Worm (Caenorhabditis elegans) whole organism, mixed stage, embryonic: Measurements from ENCODE around the gene C07B5.8.

Experiments
- M03D4.4 ChIP-seq: sonication (generic microtip); optimal IDR thresholded peaks from 2 replicates; lab custom pipeline; 2017; ENCODE audit warnings: mild to moderate bottlenecking, missing genetic modification characterization, missing compliant biosample characterization
- bed-3 ChIP-seq: fragments of 200-800 bp; sonication (Bioruptor generic); optimal IDR thresholded peaks from 3 replicates; lab custom pipeline; 2018; ENCODE audit warnings: mild to moderate bottlenecking, missing genetic modification characterization, moderate library complexity, missing compliant biosample characterization
- blmp-1 ChIP-seq: fragments of 150-350 bp; optimal IDR thresholded peaks from 2 replicates; lab custom pipeline; 2014; ENCODE audit warnings: missing biosample characterization, missing genetic modification characterization
- ceh-39 ChIP-seq: fragments of 150-350 bp; optimal IDR thresholded peaks from 2 replicates; lab custom pipeline; 2014; ENCODE audit warnings: missing biosample characterization, missing genetic modification characterization
- ceh-43 ChIP-seq: fragments of 200-800 bp; sonication (Bioruptor generic); optimal IDR thresholded peaks from 2 replicates; lab custom pipeline; 2018; ENCODE audit warnings: mild to moderate bottlenecking, missing genetic modification characterization, moderate library complexity, missing compliant biosample characterization
- ceh-83 ChIP-seq: fragments of 200-800 bp; sonication (Bioruptor generic); optimal IDR thresholded peaks from 2 replicates; lab custom pipeline; 2018; ENCODE audit warnings: mild to moderate bottlenecking, missing genetic modification characterization, missing compliant biosample characterization
- ces-1 ChIP-seq: fragments of 150-350 bp; optimal IDR thresholded peaks from 2 replicates; lab custom pipeline; 2014; ENCODE audit warnings: missing biosample characterization, missing genetic modification reagents, missing genetic modification characterization
- cnd-1 ChIP-seq: fragments of 200-800 bp; sonication (Bioruptor generic); optimal IDR thresholded peaks from 2 replicates; lab custom pipeline; 2018; ENCODE audit warnings: mild to moderate bottlenecking, missing genetic modification characterization, missing compliant biosample characterization
- elt-1 ChIP-seq: sonication (generic microtip); optimal IDR thresholded peaks from 2 replicates; lab custom pipeline; 2017; ENCODE audit warnings: missing genetic modification characterization, mild to moderate bottlenecking, missing compliant biosample characterization, antibody characterized with exemption, moderate library complexity, borderline replicate concordance; ENCODE audit not compliant: insufficient read depth
- flh-1 ChIP-seq: fragments of 200-800 bp; sonication (Bioruptor generic); optimal IDR thresholded peaks from 2 replicates; lab custom pipeline; 2018; ENCODE audit warnings: mild to moderate bottlenecking, missing genetic modification characterization, moderate library complexity, missing compliant biosample characterization
- ham-2 ChIP-seq: fragments of 200-800 bp; sonication (Bioruptor generic); optimal IDR thresholded peaks from 2 replicates; lab custom pipeline; 2018; ENCODE audit warnings: mild to moderate bottlenecking, missing genetic modification characterization, missing compliant biosample characterization
- hlh-1 ChIP-seq: fragments of 150-350 bp; optimal IDR thresholded peaks from 2 replicates; lab custom pipeline; 2014; ENCODE audit warnings: missing biosample characterization, missing genetic modification reagents, missing genetic modification characterization
- lin-13 ChIP-seq: fragments of 150-350 bp; optimal IDR thresholded peaks from 2 replicates; lab custom pipeline; 2014; ENCODE audit warnings: missing biosample characterization, missing genetic modification characterization
- lsy-2 ChIP-seq: fragments of 150-350 bp; optimal IDR thresholded peaks from 2 replicates; lab custom pipeline; 2014; ENCODE audit warnings: missing biosample characterization, missing genetic modification characterization
- mab-5 ChIP-seq: fragments of 150-350 bp; optimal IDR thresholded peaks from 2 replicates; lab custom pipeline; 2014; ENCODE audit warnings: missing biosample characterization, missing genetic modification characterization
- mep-1 ChIP-seq: fragments of 150-350 bp; optimal IDR thresholded peaks from 2 replicates; lab custom pipeline; 2017; ENCODE audit warnings: missing biosample characterization, missing genetic modification reagents, missing genetic modification characterization, inconsistent platforms
- mls-2 ChIP-seq: sonication (generic microtip); optimal IDR thresholded peaks from 2 replicates; lab custom pipeline; 2016; ENCODE audit warnings: mild to moderate bottlenecking, missing genetic modification characterization, moderate library complexity, missing compliant biosample characterization
- nhr-12 ChIP-seq: fragments of 150-350 bp; optimal IDR thresholded peaks from 2 replicates; lab custom pipeline; 2014; ENCODE audit warnings: missing biosample characterization, missing genetic modification characterization
- nhr-2 ChIP-seq: fragments of 150-350 bp; optimal IDR thresholded peaks from 2 replicates; lab custom pipeline; 2014; ENCODE audit warnings: missing biosample characterization, missing genetic modification characterization
- nhr-28 ChIP-seq: fragments of 150-350 bp; optimal IDR thresholded peaks from 2 replicates; lab custom pipeline; 2014; ENCODE audit warnings: missing biosample characterization, missing genetic modification characterization
- pha-4 ChIP-seq: fragments of 150-350 bp; optimal IDR thresholded peaks from 2 replicates; lab custom pipeline; 2018; ENCODE audit warnings: missing biosample characterization, missing genetic modification reagents, missing genetic modification characterization
- snpc-4 ChIP-seq: fragments of 150-350 bp; optimal IDR thresholded peaks from 2 replicates; lab custom pipeline; 2014; ENCODE audit warnings: missing biosample characterization, missing genetic modification characterization
- sptf-1 ChIP-seq: sonication (generic microtip); optimal IDR thresholded peaks from 2 replicates; lab custom pipeline; 2017; ENCODE audit warnings: mild to moderate bottlenecking, missing genetic modification characterization, moderate library complexity, missing compliant biosample characterization
- unc-39 ChIP-seq: fragments of 150-350 bp; optimal IDR thresholded peaks from 2 replicates; lab custom pipeline; 2014; ENCODE audit warnings: missing biosample characterization, missing genetic modification characterization
- zip-8 ChIP-seq: fragments of 150-350 bp; optimal IDR thresholded peaks from 2 replicates; lab custom pipeline; 2014; ENCODE audit warnings: missing biosample characterization, missing genetic modification characterization
- ztf-11 ChIP-seq: fragments of 150-350 bp; optimal IDR thresholded peaks from 2 replicates; lab custom pipeline; 2014; ENCODE audit warnings: missing biosample characterization, missing genetic modification characterization

Gene C07B5.8

ce11 chrX:9553095-9553494, 16.5 kb upstream of the C07B5.8 start:
- TF ChIP-seq sptf-1 (no peak), ceh-43 (GFP tag; lab: Kevin White, UChicago) (no peak), bed-3 (GFP tag; lab: Kevin White, UChicago) (no peak), mab-5 (tag; lab: Kevin White, UChicago) (no peak), pha-4 (tag; lab: Kevin White, UChicago) (no peak), nhr-2 (tag; lab: Kevin White, UChicago) (no peak), zip-8 (tag; lab: Kevin White, UChicago) (no peak), mls-2 (tag; lab: Kevin White, UChicago) (no peak), cnd-1 (tag; lab: Kevin White, UChicago) (no peak), ces-1 (no peak), mep-1 (no peak), ceh-39 (tag; lab: Kevin White, UChicago) (no peak)

ce11 chrX:9552404-9552803, 15.8 kb upstream of the C07B5.8 start:
- TF ChIP-seq zip-8 (tag; lab: Kevin White, UChicago): no peak
- TF ChIP-seq ces-1: no peak
- TF ChIP-seq ztf-11 (tag; lab: Kevin White, UChicago): no peak
- TF ChIP-seq pha-4 (tag; lab: Kevin White, UChicago): no peak
- no peak for TF ChIP-seq unc-39 (tag; lab: Kevin White, UChicago)
- TF ChIP-seq ceh-43 (GFP tag; lab: Kevin White, UChicago): no peak
- TF ChIP-seq sptf-1: no peak
- TF ChIP-seq M03D4.4: no peak

- no peak for TF ChIP-seq elt-1 (tag; lab: Kevin White, UChicago)
- TF ChIP-seq ham-2 (GFP tag; lab: Kevin White, UChicago): peak; percentile 64
Measured at ce11 chrX:9551112-9551511, 14.5 kb upstream of the C07B5.8 start.

- TF ChIP-seq M03D4.4 (no peak), hlh-1 (no peak), sptf-1 (no peak), ham-2 (GFP tag; lab: Kevin White, UChicago) (no peak), unc-39 (tag; lab: Kevin White, UChicago) (no peak), nhr-2 (tag; lab: Kevin White, UChicago) (no peak), nhr-28 (tag; lab: Kevin White, UChicago) (no peak), snpc-4 (tag; lab: Kevin White, UChicago) (no peak), ztf-11 (tag; lab: Kevin White, UChicago) (no peak), mep-1 (no peak), mls-2 (tag; lab: Kevin White, UChicago) (no peak)
Measured at ce11 chrX:9550519-9550918, 14.0 kb upstream of the C07B5.8 start.

ce11 chrX:9549657-9550369, 13.2 kb upstream of the C07B5.8 start:
- TF ChIP-seq elt-1 (tag; lab: Kevin White, UChicago) (no peak), nhr-2 (tag; lab: Kevin White, UChicago) (no peak), nhr-12 (tag; lab: Kevin White, UChicago) (no peak), lin-13 (no peak), mab-5 (tag; lab: Kevin White, UChicago) (no peak), bed-3 (GFP tag; lab: Kevin White, UChicago) (no peak), lsy-2 (no peak), pha-4 (tag; lab: Kevin White, UChicago) (no peak)

ce11 chrX:9548890-9549289, 12.3 kb upstream of the C07B5.8 start:
- TF ChIP-seq ceh-83 (GFP tag; lab: Kevin White, UChicago): no peak
- peak; percentile 32 for TF ChIP-seq ham-2 (GFP tag; lab: Kevin White, UChicago)
- no peak for TF ChIP-seq sptf-1
- no peak for TF ChIP-seq lsy-2
- peak; percentile 88 for TF ChIP-seq blmp-1 (tag; lab: Kevin White, UChicago)
- TF ChIP-seq flh-1 (GFP tag; lab: Kevin White, UChicago): no peak
- peak; percentile 70 for TF ChIP-seq elt-1 (tag; lab: Kevin White, UChicago)
